Worm (Caenorhabditis elegans) whole organism, young adult: ENCODE data around the gene C17H11.2.

Source experiments
- B0019.2 ChIP-seq: fragments of 200-800 bp; sonication (Bioruptor generic); conservative IDR thresholded peaks from 2 replicates; pipeline ENCODE4 v1.3.6; 2022; ENCODE audit warnings: missing genetic modification reagents, missing genetic modification characterization, missing compliant biosample characterization
- F22D6.2 ChIP-seq: sonication (generic microtip); optimal IDR thresholded peaks from 2 replicates; lab custom pipeline; 2016; ENCODE audit warnings: mild to moderate bottlenecking, missing genetic modification characterization, missing compliant biosample characterization
- F39B2.1 ChIP-seq: fragments of 200-800 bp; sonication (Bioruptor generic); IDR thresholded peaks from 2 replicates; pipeline ENCODE4 v1.3.6; 2022; ENCODE audit warnings: missing genetic modification reagents, missing genetic modification characterization, missing compliant biosample characterization
- F55B11.4 ChIP-seq: sonication (generic microtip); optimal IDR thresholded peaks from 2 replicates; lab custom pipeline; 2016; ENCODE audit warnings: missing compliant biosample characterization, missing genetic modification characterization, borderline replicate concordance; ENCODE audit not compliant: insufficient read depth
- F57C9.4 ChIP-seq: sonication (generic microtip); optimal IDR thresholded peaks from 2 replicates; lab custom pipeline; 2017; ENCODE audit warnings: mild to moderate bottlenecking, missing genetic modification characterization, missing compliant biosample characterization
- T26A5.8 ChIP-seq: sonication (generic microtip); optimal IDR thresholded peaks from 2 replicates; lab custom pipeline; 2016; ENCODE audit warnings: missing genetic modification characterization, missing compliant biosample characterization
- Y53G8AR.9 ChIP-seq: fragments of 200-800 bp; sonication (Bioruptor generic); conservative IDR thresholded peaks from 2 replicates; pipeline ENCODE4 v1.3.6; 2022; ENCODE audit warnings: missing genetic modification reagents, missing genetic modification characterization, missing compliant biosample characterization
- Y56A3A.18 ChIP-seq: fragments of 200-800 bp; sonication (Bioruptor generic); IDR thresholded peaks from 2 replicates; pipeline ENCODE4 v1.3.6; 2022; ENCODE audit warnings: missing genetic modification reagents, missing genetic modification characterization, missing compliant biosample characterization
- ZK185.1 ChIP-seq: sonication (generic microtip); optimal IDR thresholded peaks from 2 replicates; lab custom pipeline; 2016; ENCODE audit warnings: mild to moderate bottlenecking, missing genetic modification characterization, missing compliant biosample characterization; ENCODE audit not compliant: poor library complexity, severe bottlenecking
- ama-1 ChIP-seq, 3 experiments: fragments of 150-350 bp in 1 of 3; sonication (generic microtip) in 2 of 3; optimal IDR thresholded peaks; 2 replicates each; lab custom pipeline; 2014 to 2018; ENCODE audit warnings: missing biosample characterization in 2 of 3, missing genetic modification characterization in 2 of 3, missing genetic modification reagents in 2 of 3
- bed-1 ChIP-seq: fragments of 200-800 bp; sonication (Bioruptor generic); IDR thresholded peaks from 2 replicates; pipeline ENCODE4 v1.3.6; 2022; ENCODE audit warnings: missing genetic modification reagents, missing genetic modification characterization, missing compliant biosample characterization
- ceh-27 ChIP-seq: fragments of 200-800 bp; sonication (Bioruptor generic); optimal IDR thresholded peaks from 2 replicates; lab custom pipeline; 2018; ENCODE audit warnings: mild to moderate bottlenecking, missing genetic modification characterization, moderate library complexity, missing compliant biosample characterization
- chd-7 ChIP-seq: sonication (generic microtip); optimal IDR thresholded peaks from 2 replicates; lab custom pipeline; 2016; ENCODE audit warnings: mild to moderate bottlenecking, missing genetic modification characterization, moderate library complexity, missing compliant biosample characterization
- egl-44 ChIP-seq: fragments of 200-800 bp; sonication (Bioruptor generic); IDR thresholded peaks from 2 replicates; pipeline ENCODE4 v1.3.6; 2022; ENCODE audit warnings: missing genetic modification reagents, missing genetic modification characterization, missing compliant biosample characterization
- egrh-3 ChIP-seq: fragments of 200-800 bp; sonication (Bioruptor generic); IDR thresholded peaks from 2 replicates; pipeline ENCODE4 v1.3.6; 2022; ENCODE audit warnings: missing genetic modification reagents, missing genetic modification characterization, missing compliant biosample characterization
- hlh-12 ChIP-seq: sonication (generic microtip); optimal IDR thresholded peaks from 2 replicates; lab custom pipeline; 2016; ENCODE audit warnings: missing genetic modification characterization, missing compliant biosample characterization
- hsf-1 ChIP-seq: fragments of 200-800 bp; sonication (Bioruptor generic); IDR thresholded peaks from 2 replicates; pipeline ENCODE4 v1.3.6; 2022; ENCODE audit warnings: missing genetic modification reagents, missing genetic modification characterization, missing compliant biosample characterization
- let-526 ChIP-seq: fragments of 200-800 bp; sonication (Bioruptor generic); IDR thresholded peaks from 2 replicates; pipeline ENCODE4 v1.3.6; 2022; ENCODE audit warnings: missing genetic modification reagents, missing genetic modification characterization, missing compliant biosample characterization
- nhr-120 ChIP-seq: fragments of 200-800 bp; sonication (Bioruptor generic); IDR thresholded peaks from 2 replicates; pipeline ENCODE4 v1.3.6; 2022; ENCODE audit warnings: missing genetic modification characterization, missing compliant biosample characterization
- nhr-179 ChIP-seq: sonication (generic microtip); optimal IDR thresholded peaks from 2 replicates; lab custom pipeline; 2016; ENCODE audit warnings: mild to moderate bottlenecking, missing genetic modification characterization, missing compliant biosample characterization
- nhr-80 ChIP-seq: sonication (generic microtip); optimal IDR thresholded peaks from 2 replicates; lab custom pipeline; 2016; ENCODE audit warnings: missing genetic modification characterization, missing compliant biosample characterization
- pbrm-1 ChIP-seq: fragments of 200-800 bp; sonication (Bioruptor generic); IDR thresholded peaks from 2 replicates; pipeline ENCODE4 v1.3.6; 2022; ENCODE audit warnings: missing genetic modification reagents, missing genetic modification characterization, missing compliant biosample characterization
- snpc-1.3 ChIP-seq: sonication (generic microtip); optimal IDR thresholded peaks from 2 replicates; lab custom pipeline; 2017; ENCODE audit warnings: missing genetic modification characterization, mild to moderate bottlenecking, missing compliant biosample characterization, antibody characterized with exemption, moderate library complexity, missing genotype, missing genetic modification reagents; ENCODE audit not compliant: insufficient read depth
- snpc-4 ChIP-seq, 5 experiments: fragments of 150-350 bp in 1 of 5; sonication (generic microtip) in 4 of 5; optimal IDR thresholded peaks; 2 replicates each; lab custom pipeline; 2014 to 2018; ENCODE audit warnings: missing genetic modification characterization in 5 of 5, missing biosample characterization in 3 of 5, antibody characterized with exemption in 2 of 5, mild to moderate bottlenecking in 2 of 5, missing compliant biosample characterization in 2 of 5, missing genotype in 2 of 5, moderate library complexity in 2 of 5, missing genetic modification reagents in 1 of 5
- sptf-2 ChIP-seq: fragments of 200-800 bp; sonication (Bioruptor generic); optimal IDR thresholded peaks from 2 replicates; lab custom pipeline; 2018; ENCODE audit warnings: mild to moderate bottlenecking, missing genetic modification characterization, missing compliant biosample characterization
- tbp1 ChIP-seq: fragments of 200-800 bp; sonication (Bioruptor generic); optimal IDR thresholded peaks from 2 replicates; lab custom pipeline; 2018; ENCODE audit warnings: mild to moderate bottlenecking, missing genetic modification characterization, missing compliant biosample characterization
- unc-62 ChIP-seq: fragments of 150-350 bp; optimal IDR thresholded peaks from 2 replicates; lab custom pipeline; 2014; ENCODE audit warnings: missing biosample characterization, missing genetic modification reagents, missing genetic modification characterization
- zfh-2 ChIP-seq: fragments of 200-800 bp; sonication (Bioruptor generic); conservative IDR thresholded peaks from 2 replicates; pipeline ENCODE4 v1.3.6; 2022; ENCODE audit warnings: missing genetic modification reagents, missing genetic modification characterization, missing compliant biosample characterization
- ztf-18 ChIP-seq: sonication (generic microtip); optimal IDR thresholded peaks from 2 replicates; lab custom pipeline; 2016; ENCODE audit warnings: missing genotype, mild to moderate bottlenecking, missing genetic modification characterization, missing compliant biosample characterization
- ztf-22 ChIP-seq: fragments of 200-800 bp; sonication (Bioruptor generic); optimal IDR thresholded peaks from 2 replicates; lab custom pipeline; 2018; ENCODE audit warnings: mild to moderate bottlenecking, missing genetic modification characterization, moderate library complexity, missing compliant biosample characterization
- ztf-25 ChIP-seq: fragments of 200-800 bp; sonication (Bioruptor generic); IDR thresholded peaks from 2 replicates; pipeline ENCODE4 v1.3.6; 2022; ENCODE audit warnings: missing genetic modification reagents, missing genetic modification characterization, missing compliant biosample characterization
- ztf-28 ChIP-seq: fragments of 200-800 bp; sonication (Bioruptor generic); IDR thresholded peaks from 2 replicates; pipeline ENCODE4 v1.3.6; 2022; ENCODE audit warnings: missing genetic modification reagents, missing genetic modification characterization, missing compliant biosample characterization
- ztf-3 ChIP-seq: fragments of 200-800 bp; sonication (Bioruptor generic); optimal IDR thresholded peaks from 2 replicates; lab custom pipeline; 2018; ENCODE audit warnings: mild to moderate bottlenecking, missing genetic modification characterization, missing compliant biosample characterization

C17H11.2 gene

DNA sequence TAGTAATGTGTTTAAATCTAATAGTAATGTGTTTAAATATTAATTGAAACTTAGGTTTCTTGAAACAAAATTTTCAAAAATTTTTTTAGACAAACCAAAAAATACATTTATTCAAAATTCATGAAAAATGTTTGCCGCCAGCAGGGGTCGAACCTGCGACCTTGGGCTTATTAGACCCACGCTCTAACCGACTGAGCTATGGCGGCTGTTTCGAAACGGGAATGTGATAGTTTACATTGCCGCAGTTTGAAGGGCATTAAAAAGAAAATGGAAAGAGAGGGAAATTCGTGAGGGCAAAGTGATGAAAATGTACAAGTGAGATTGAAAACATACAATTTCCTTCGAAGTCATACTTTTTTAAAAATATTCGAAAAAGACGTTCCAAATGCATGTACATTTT lies 13.2 kb upstream of the C17H11.2 start (continued):
- TF ChIP-seq Y53G8AR.9 (GFP tag; lab: Robert Waterston, UW) (no peak), nhr-179 (no peak), snpc-4 (GFP tag; optimal IDR thresholded peaks at IDR 0.05; lab: Kevin White, UChicago) (peak; percentile 67), snpc-4 (tag; optimal IDR thresholded peaks at IDR 0.05; lab: Kevin White, UChicago) (peak in 2 of 4 experiments; percentile 35 to 44), ztf-22 (GFP tag; lab: Kevin White, UChicago) (no peak), ztf-3 (GFP tag; lab: Kevin White, UChicago) (no peak), T26A5.8 (tag; lab: Kevin White, UChicago) (no peak), F57C9.4 (tag; lab: Kevin White, UChicago) (no peak), B0019.2 (no peak), hlh-12 (tag; lab: Kevin White, UChicago) (no peak), unc-62 (GFP tag; lab: Kevin White, UChicago) (no peak), Y56A3A.18 (GFP tag; lab: Robert Waterston, UW) (peak; percentile 75; the same call in 1 of the 2 replicates), sptf-2 (no peak), ama-1 (optimal IDR thresholded peaks at IDR 0.05; lab: Kevin White, UChicago) (no peak), ama-1 (GFP tag; optimal IDR thresholded peaks at IDR 0.05; lab: Kevin White, UChicago) (peak; percentile 38), ztf-28 (GFP tag; lab: Robert Waterston, UW) (no peak), let-526 (GFP tag; lab: Robert Waterston, UW) (no peak)

DNA sequence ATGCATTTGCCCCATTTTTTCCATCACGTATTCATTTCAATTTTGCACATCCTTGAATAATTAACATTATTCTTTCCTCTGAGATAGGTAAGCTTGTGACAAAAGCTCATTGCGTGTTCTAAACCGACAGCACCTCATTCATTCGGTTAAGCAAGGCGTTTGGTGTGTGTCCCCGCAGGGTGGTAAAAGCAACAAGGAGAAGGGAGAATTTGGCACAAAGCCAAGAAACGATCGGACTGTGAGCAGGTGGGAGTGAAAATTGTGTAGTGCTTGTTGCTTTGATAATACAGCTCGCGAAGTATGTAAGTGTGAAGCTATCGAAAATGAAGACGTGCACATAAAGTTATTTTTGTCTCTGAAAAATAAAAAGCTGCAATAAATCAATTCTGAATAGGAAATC lies 12.6 kb upstream of the C17H11.2 start:
- TF ChIP-seq Y53G8AR.9 (GFP tag; lab: Robert Waterston, UW) (no peak), snpc-1.3 (tag; lab: Kevin White, UChicago) (no peak), ZK185.1 (tag; lab: Kevin White, UChicago) (no peak), F55B11.4 (tag; lab: Kevin White, UChicago) (no peak), F39B2.1 (peak; percentile 97)

DNA sequence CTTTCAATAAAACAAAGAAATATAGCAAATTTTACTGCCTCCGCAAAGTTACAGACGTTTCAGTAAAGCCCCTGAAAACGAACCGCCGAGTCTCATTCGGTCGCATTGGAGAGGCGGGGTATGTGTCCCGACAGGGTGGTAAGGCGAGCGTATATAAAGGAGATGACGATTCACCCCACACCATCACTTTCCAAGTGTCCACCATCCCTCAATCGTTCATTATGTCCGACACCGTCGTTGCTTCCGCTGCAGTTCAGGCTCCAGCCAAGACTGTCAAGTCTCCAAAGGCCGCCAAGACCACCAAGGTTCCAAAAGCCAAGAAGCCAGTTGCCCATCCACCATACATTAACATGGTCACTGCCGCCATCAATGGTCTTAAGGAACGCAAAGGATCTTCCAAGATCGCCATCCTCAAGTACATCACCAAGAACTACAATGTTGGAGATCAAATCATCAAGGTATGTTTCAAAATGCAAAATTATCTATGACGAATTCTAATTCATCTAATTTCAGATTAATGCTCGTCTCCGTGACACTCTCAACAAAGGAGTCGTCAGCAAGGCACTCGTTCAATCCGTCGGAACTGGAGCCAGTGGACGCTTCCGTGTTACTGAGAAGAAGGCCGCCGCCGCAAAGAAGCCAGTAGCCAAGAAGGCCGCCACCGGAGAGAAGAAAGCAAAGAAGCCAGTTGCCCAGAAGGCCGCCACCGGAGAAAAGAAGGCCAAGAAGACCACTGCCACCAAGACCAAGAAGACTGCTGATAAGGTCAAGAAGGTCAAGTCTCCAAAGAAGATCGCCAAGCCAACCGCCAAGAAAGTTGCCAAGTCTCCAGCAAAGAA lies 10.5 kb upstream of the C17H11.2 start, which contains the start of gene hil-3:
Gene hil-3 (plus strand): TSS at position 195 of the 839 bp plus-strand sequence.
- TF ChIP-seq egl-44 (GFP tag; lab: Robert Waterston, UW) (no peak), ceh-27 (GFP tag; lab: Kevin White, UChicago) (peak; percentile 11), bed-1 (GFP tag; lab: Robert Waterston, UW) (0 out of 2 replicates have a peak, but pooled peaks have one; percentile 53), pbrm-1 (peak; percentile 43; the same call in 1 of the 2 replicates), F22D6.2 (no peak), tbp1 (GFP tag; lab: Kevin White, UChicago) (peak; percentile 29), chd-7 (tag; lab: Kevin White, UChicago) (no peak), hsf-1 (GFP tag; lab: Robert Waterston, UW) (no peak), egrh-3 (peak; percentile 32; the same call in 1 of the 2 replicates), nhr-80 (tag; lab: Kevin White, UChicago) (no peak), nhr-120 (GFP tag; lab: Robert Waterston, UW) (0 out of 2 replicates have a peak, but pooled peaks have one; percentile 17), zfh-2 (peak; percentile 64), ztf-25 (GFP tag; lab: Robert Waterston, UW) (0 out of 2 replicates have a peak, but pooled peaks have one; percentile 5), F39B2.1 (peak; percentile 98), ama-1 (optimal IDR thresholded peaks at IDR 0.05; lab: Kevin White, UChicago) (no peak), ama-1 (GFP tag; optimal IDR thresholded peaks at IDR 0.05; lab: Kevin White, UChicago) (no peak), ztf-18 (tag; lab: Kevin White, UChicago) (no peak)
